Fruit fly (Drosophila melanogaster) Kc167 (cell line): ENCODE data around the gene pim.

Source experiments
- Myc ChIP-seq: fragments of >200 bp; optimal IDR thresholded peaks from 2 replicates; lab custom pipeline; 2017; ENCODE audit warnings: missing external identifiers
- Sin3A ChIP-seq: fragments of >200 bp; optimal IDR thresholded peaks from 2 replicates; lab custom pipeline; 2018; ENCODE audit warnings: missing external identifiers
- h ChIP-seq: fragments of >200 bp; optimal IDR thresholded peaks from 3 replicates; lab custom pipeline; 2018; ENCODE audit warnings: missing external identifiers
- insv ChIP-seq: fragments of >200 bp; optimal IDR thresholded peaks from 3 replicates; lab custom pipeline; 2018; ENCODE audit warnings: missing external identifiers
- psq ChIP-seq: fragments of >200 bp; optimal IDR thresholded peaks from 2 replicates; lab custom pipeline; 2017; ENCODE audit warnings: missing external identifiers
- ttk ChIP-seq: sonication (Bioruptor generic); optimal IDR thresholded peaks from 2 replicates; lab custom pipeline; 2017; ENCODE audit warnings: missing external identifiers

The pim gene

DNA sequence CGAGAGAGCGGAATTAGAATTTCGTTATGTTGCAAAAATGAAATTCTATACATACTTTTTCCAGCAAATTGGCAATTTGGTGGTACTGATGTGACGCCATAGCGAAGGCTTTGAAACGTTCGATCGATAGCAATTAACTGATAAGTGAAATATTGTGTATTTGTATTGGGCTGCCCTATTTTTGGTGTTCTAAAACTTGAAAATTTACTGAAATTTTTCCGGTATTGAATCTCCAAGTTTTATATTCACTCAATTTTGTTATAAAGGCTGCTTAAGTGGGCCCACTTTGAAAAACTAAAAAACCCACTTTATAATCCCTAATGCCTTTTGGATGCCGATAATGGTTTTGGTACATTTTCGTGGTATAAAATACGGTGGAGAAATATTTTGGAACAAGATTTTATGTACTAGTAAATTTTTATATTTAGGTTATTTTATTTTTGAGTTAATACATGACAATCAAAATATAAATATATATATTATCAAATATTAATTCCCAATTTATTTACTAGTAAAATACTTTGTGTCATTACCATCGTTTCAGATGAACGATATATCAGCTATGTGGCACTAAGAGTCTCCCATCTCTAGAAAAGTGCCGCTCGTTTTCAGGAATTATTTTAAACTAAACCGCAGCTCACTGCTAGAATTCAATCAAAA, at the start of gene pim, which contains the start of gene Cand1:
Gene pim (plus strand): TSS at position 582 of the 660 bp plus-strand sequence.
Gene Cand1 (minus strand): TSS at position 300 of the 660 bp plus-strand sequence.
- TF ChIP-seq psq (lab: Kevin White, UChicago): no peak
- no peak for TF ChIP-seq ttk (lab: Kevin White, UChicago)
- TF ChIP-seq Myc (lab: Kevin White, UChicago): no peak
- no peak for TF ChIP-seq h
- TF ChIP-seq Sin3A (lab: Kevin White, UChicago): no peak
- TF ChIP-seq insv (lab: Kevin White, UChicago): no peak

DNA sequence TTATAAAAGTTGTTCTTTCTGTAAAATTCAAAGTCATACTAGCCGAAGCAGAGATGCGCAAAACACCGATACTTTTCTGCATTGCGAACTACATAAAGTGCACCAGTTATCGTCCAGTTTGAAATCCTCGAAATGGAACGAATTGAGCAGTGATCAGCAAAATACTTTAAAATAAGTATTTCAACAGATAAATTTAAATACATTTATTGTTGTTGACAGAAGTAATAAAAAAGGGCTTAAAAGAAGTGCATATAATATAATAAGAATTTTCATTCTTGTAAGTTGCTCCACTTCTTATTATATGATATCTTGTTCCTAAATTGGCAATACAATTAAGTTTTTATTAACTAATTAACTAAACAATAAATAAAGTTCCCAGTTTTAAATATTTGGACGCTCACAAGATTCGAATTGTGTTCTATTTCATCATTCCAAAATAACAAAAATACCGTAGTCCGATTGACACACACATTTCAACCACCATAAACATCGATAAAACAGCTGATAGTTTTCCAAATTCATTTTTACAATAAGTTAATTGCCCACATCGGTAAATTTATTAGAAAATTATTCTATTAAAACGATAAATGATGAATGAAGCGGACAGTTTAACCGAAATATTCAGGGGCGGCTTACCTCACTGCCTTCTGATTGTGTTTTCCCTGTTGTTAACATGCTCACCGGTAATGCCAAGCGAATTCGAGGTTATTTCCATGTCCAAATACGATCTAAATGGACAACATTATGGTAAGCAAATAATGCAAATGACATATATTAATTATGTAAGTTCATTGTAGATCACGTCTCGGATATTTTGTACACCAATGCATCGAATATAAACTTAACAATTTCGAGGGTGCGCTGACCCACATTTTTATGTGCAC, 48.2 kb upstream of the pim start, which contains the start of the genes Usp14 and CG4972:
Gene Usp14 (minus strand): TSS at position 70 of the 884 bp plus-strand sequence.
Gene CG4972 (plus strand): TSS at position 466 of the 884 bp plus-strand sequence.
- TF ChIP-seq Myc (lab: Kevin White, UChicago) (no peak), ttk (lab: Kevin White, UChicago) (no peak), psq (lab: Kevin White, UChicago) (no peak), h (no peak), insv (lab: Kevin White, UChicago) (no peak), Sin3A (lab: Kevin White, UChicago) (no peak)

DNA sequence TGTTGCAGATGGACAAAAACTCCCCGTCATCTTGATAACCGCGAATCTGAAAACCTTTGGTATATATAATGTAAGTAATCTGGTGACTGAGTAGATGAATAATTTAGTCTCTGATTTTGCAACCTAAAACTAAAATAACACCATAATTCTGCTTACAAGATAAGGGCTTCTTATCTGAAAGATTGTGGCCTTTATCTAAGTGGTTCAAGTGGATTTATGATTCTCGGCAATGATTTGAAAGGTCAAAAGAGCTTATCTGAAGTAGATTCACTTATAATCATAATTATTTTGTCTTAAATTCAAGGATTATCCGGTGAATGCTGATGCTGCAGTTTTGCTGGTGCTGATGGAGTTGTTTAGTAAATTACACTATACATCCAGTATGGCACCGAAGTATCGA, 46.9 kb upstream of the pim start:
- TF ChIP-seq Myc (lab: Kevin White, UChicago) (no peak), insv (lab: Kevin White, UChicago) (no peak), Sin3A (lab: Kevin White, UChicago) (no peak), psq (lab: Kevin White, UChicago) (no peak), h (no peak), ttk (lab: Kevin White, UChicago) (no peak)

DNA sequence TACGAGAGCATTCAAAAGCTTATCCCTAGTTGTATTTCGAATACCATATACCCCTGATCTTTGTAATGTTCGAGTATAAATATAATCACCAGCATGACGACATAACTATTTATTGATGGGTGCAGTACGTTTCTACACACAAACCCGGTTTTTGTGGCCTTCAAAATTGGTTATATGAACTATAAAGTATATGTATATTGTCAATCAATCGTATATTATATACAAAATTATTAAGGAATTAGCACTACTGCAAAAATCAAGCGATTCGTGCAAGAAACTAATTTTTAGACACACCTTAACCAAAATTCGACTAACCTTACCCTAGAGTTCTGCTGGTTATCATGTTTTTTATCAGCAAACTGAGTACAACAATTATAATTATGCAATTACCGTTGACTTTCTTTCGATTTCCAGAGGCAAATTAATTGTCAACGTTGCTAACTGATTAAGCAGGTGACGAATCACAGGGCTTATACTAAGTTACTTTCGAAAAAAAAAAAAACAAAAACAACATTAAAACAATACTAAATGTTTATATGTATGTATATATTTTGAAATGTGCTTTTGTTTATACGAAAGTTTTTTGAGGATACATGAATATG, 42.5 kb upstream of the pim start:
- TF ChIP-seq Sin3A (lab: Kevin White, UChicago) (no peak), ttk (lab: Kevin White, UChicago) (no peak), insv (lab: Kevin White, UChicago) (no peak), psq (lab: Kevin White, UChicago) (no peak), h (no peak), Myc (lab: Kevin White, UChicago) (no peak)

DNA sequence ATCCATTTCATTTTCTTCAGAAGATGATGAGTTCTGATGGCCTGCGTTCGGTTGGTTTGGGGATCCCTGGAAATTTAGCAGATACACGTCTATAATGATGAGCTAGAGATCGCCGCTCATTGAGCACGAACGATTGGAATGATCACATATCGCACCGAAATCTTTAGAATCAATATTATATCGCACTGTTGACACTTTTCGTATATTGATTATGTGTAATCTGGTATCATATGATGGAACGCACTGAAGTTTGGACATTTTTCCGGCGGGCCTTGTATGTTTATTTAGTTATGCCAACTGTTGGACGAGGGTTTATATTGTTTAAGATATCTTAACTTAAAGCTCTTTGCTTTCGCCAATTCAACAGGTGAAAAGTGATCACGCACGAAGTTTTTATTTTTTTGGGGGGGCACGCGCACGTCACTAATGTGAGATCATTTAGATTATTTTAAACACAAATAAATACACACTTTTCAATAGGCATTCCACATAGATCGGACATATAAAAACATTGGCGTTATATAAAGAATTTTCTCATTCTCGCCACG, 41.7 kb upstream of the pim start:
- TF ChIP-seq insv (lab: Kevin White, UChicago) (no peak), psq (lab: Kevin White, UChicago) (no peak), Myc (lab: Kevin White, UChicago) (no peak), Sin3A (lab: Kevin White, UChicago) (no peak)

DNA sequence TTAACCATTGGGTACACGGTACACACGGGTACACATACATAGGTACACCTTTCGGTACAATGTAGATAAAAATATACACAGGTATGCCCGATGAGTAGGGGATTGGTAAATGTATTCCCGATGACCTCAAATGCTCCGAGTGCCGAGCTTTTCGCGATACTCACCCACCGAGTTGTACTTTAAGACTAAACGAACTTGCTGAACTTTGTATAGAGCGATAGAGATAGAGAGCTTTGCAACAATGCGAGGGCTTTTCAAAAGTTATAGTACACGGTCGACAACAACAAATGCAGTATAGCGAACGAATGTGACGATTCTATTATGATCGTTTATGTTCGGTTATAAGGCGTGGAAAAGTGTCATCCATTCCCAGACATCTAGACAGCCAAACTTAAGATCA, 41.2 kb upstream of the pim start:
- TF ChIP-seq Sin3A (lab: Kevin White, UChicago): no peak
- no peak for TF ChIP-seq h
- no peak for TF ChIP-seq psq (lab: Kevin White, UChicago)
- TF ChIP-seq insv (lab: Kevin White, UChicago): no peak
- TF ChIP-seq Myc (lab: Kevin White, UChicago): no peak

DNA sequence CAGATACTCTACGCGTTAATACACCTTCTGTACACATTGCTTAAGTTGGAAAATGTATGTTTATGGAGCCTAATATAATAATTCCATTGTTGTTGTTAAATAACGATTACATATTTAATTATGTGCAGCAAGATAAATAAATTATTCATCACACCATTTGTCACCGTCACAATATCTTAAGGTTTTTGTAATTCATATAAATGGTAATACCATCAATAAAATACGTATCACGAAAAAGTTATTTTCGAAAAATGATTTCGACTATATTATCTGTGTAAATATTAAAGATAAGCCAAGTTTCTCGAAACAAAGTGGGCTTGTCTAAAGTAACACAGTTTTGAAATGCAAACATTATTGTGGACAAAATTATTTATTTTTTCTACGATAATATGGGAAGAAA, 40.6 kb upstream of the pim start, which contains the start of gene CG4995:
Gene CG4995 (plus strand): TSS at position 301 of the 400 bp plus-strand sequence.
- TF ChIP-seq psq (lab: Kevin White, UChicago): no peak
- no peak for TF ChIP-seq ttk (lab: Kevin White, UChicago)
- TF ChIP-seq h: no peak

DNA sequence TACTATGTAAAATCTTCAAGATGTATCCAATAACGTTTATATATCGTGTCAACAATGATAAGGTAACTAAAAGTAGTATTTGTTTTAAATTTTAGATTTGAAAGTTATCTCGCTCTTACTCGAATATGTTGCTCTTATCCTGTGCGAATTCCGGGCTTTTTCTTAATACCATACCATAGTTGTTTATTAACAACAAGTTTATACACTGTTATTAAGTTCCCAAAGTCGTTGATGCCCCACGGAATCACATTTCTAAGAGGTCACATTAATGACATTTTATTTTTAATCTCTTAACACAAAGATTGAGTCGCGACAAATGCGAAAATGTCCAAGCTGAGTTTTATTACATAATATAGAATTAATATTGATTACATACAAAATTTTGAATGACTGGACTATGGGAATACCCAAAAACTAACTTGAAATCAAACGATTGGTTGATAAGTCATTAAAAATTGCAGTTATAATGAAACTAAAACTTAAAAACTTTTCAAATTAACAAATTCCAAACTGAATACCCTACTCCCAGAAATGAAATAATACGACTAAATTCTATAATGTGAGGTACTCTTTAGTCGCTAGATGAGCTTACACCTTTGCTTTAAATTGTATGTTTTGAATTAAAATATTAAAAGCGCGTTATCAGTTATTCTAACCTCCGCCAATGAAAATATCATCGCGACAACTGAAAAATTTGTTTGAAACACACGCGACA, 39.9 kb upstream of the pim start, which contains the start of gene CG5381:
Gene CG5381 (minus strand): TSS at position 330 of the 715 bp plus-strand sequence.
- TF ChIP-seq ttk (lab: Kevin White, UChicago) (no peak), h (no peak), Sin3A (lab: Kevin White, UChicago) (no peak), psq (lab: Kevin White, UChicago) (no peak), insv (lab: Kevin White, UChicago) (no peak), Myc (lab: Kevin White, UChicago) (no peak)

DNA sequence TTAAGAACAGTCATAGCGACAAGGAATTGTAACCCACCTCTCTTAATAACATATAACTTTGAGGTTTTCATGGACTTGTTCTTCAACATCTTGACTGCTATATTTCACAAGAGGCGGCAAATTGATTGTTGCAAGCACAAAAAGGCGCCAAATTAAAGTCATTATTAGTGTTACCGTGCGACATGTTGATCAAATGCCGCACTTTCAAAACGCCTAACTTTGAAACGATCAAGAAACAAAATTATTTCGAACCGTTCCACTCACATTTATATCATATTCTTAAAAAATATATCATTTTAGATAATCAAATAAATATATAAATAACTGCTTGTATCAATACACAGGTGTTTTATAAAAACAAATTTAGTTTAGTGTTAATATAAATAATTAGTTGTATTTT, 35.0 kb upstream of the pim start, which contains the start of gene RnrL:
Gene RnrL (minus strand): TSS at position 154 of the 400 bp plus-strand sequence.
- TF ChIP-seq ttk (lab: Kevin White, UChicago): no peak
- no peak for TF ChIP-seq h
- no peak for TF ChIP-seq insv (lab: Kevin White, UChicago)
- no peak for TF ChIP-seq Myc (lab: Kevin White, UChicago)
- no peak for TF ChIP-seq psq (lab: Kevin White, UChicago)
- no peak for TF ChIP-seq Sin3A (lab: Kevin White, UChicago)

DNA sequence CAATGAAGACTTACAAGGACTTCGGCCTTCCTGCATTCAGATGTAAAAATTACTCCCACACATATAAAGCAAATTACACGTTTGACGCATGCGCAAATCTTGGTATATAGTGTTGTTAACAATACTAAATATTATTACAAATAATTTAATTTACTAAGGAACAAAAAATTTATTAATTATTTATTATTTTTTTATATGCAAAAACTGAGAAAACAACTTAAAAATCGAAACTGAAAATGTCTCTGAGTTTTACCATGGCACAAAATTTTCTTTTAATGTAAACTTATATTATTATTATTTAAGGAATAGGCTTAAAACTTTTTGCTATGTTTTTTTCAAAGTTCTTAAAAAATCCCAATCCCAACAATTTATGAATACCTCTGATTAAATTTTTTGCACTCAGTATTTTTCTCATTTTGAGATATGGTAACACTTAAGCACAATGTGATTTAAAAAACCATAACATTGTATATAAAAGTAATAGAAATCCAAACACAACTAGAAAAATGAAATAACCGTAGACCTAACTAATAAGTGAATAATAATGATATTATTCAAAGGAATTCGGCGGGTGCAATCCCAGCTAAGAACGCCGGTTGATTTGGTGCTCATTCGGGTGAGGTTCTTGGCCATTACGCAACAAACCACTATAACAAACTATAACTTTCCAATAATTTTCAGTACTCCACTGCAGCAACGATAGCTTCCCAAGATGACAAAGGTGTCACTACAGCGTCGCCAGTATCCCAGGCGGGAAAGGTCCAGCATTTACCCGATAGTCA, 31.5 kb upstream of the pim start, which contains the start of the genes Schip1 and Cox10:
Gene Schip1 (minus strand): TSS at position 51 of the 782 bp plus-strand sequence.
Gene Cox10 (plus strand): TSS at position 406 of the 782 bp plus-strand sequence.
- TF ChIP-seq h (no peak), ttk (lab: Kevin White, UChicago) (no peak), Myc (lab: Kevin White, UChicago) (no peak), insv (lab: Kevin White, UChicago) (no peak), psq (lab: Kevin White, UChicago) (no peak), Sin3A (lab: Kevin White, UChicago) (no peak)
